Fruit fly (Drosophila melanogaster) whole organism, wandering third instar larva: ENCODE measurements around the gene sba.

Experiments used
- Vsx2 ChIP-seq: fragments of 200-300, 225-300 bp; sonication (Bioruptor generic); optimal IDR thresholded peaks from 2 replicates; lab custom pipeline; 2018; ENCODE audit warnings: missing biosample characterization, missing genetic modification characterization; ENCODE audit not compliant: partially characterized antibody
- br ChIP-seq: fragments of 200-800 bp; sonication (Bioruptor generic); optimal IDR thresholded peaks from 2 replicates; lab custom pipeline; 2016; ENCODE audit warnings: missing biosample characterization, missing genetic modification characterization
- ey ChIP-seq: fragments of 200-800 bp; sonication (Bioruptor generic); optimal IDR thresholded peaks from 2 replicates; lab custom pipeline; 2016; ENCODE audit warnings: missing biosample characterization, missing genetic modification characterization

- no peak for TF ChIP-seq Vsx2 (GFP tag; lab: Kevin White, UChicago)
- TF ChIP-seq ey (GFP tag; lab: Kevin White, UChicago), result no peak
- no peak for TF ChIP-seq br
Measured at dm6 chr3R:23938564-23939122, 15.9 kb upstream of the sba start.
